Fruit fly (Drosophila melanogaster) whole organism, embryonic: Measurements from ENCODE around the gene mthl6.
A peak's percentile ranks its signal among the peaks of the same experiment; 100 is the strongest.

Experiments
- CG12299 ChIP-seq: fragments of 200-800 bp; sonication (Bioruptor generic); optimal IDR thresholded peaks from 2 replicates; lab custom pipeline; 2018; ENCODE audit warnings: missing biosample characterization, mild to moderate bottlenecking, missing genetic modification characterization
- CG17186 ChIP-seq: fragments of 200-800 bp; sonication (Bioruptor generic); optimal IDR thresholded peaks from 3 replicates; lab custom pipeline; 2017; ENCODE audit warnings: missing biosample characterization, missing genetic modification reagents, missing genetic modification characterization
- CG18011 ChIP-seq: fragments of 200-800 bp; sonication (Bioruptor generic); optimal IDR thresholded peaks from 2 replicates; lab custom pipeline; 2017; ENCODE audit warnings: missing biosample characterization, missing genetic modification characterization, mild to moderate bottlenecking, moderate library complexity, missing genotype
- CG30020 ChIP-seq: fragments of 200-800 bp; optimal IDR thresholded peaks from 2 replicates; lab custom pipeline; 2019; ENCODE audit warnings: missing biosample characterization, mild to moderate bottlenecking, missing genetic modification characterization, moderate library complexity
- CG30403 ChIP-seq: fragments of 200-800 bp; sonication (Bioruptor generic); optimal IDR thresholded peaks from 3 replicates; lab custom pipeline; 2016; ENCODE audit warnings: missing biosample characterization, missing genetic modification characterization
- CG6654 ChIP-seq: fragments of 200-800 bp; sonication (Bioruptor generic); optimal IDR thresholded peaks from 2 replicates; lab custom pipeline; 2017; ENCODE audit warnings: missing biosample characterization, mild to moderate bottlenecking, missing genetic modification characterization
- CG6683 ChIP-seq: fragments of 200-800 bp; sonication (Bioruptor generic); optimal IDR thresholded peaks from 2 replicates; lab custom pipeline; 2017; ENCODE audit warnings: missing biosample characterization, mild to moderate bottlenecking, missing genetic modification characterization, missing genetic modification reagents
- CG8359 ChIP-seq: fragments of 200-800 bp; sonication (Bioruptor generic); optimal IDR thresholded peaks from 2 replicates; lab custom pipeline; 2017; ENCODE audit warnings: missing biosample characterization, mild to moderate bottlenecking, missing genetic modification characterization, borderline replicate concordance
- CG9215 ChIP-seq: fragments of 200-800 bp; sonication (Bioruptor generic); IDR thresholded peaks from 2 replicates; pipeline ENCODE4 v1.3.6; 2022; ENCODE audit warnings: missing biosample characterization, missing genetic modification characterization
- CG9932 ChIP-seq: fragments of 200-800 bp; sonication (Bioruptor generic); IDR thresholded peaks from 2 replicates; pipeline ENCODE4 v1.3.6; 2022; ENCODE audit warnings: missing biosample characterization, missing genetic modification characterization
- D19B ChIP-seq: fragments of 200-800 bp; sonication (Bioruptor generic); optimal IDR thresholded peaks from 2 replicates; lab custom pipeline; 2017; ENCODE audit warnings: missing biosample characterization, mild to moderate bottlenecking, missing genetic modification characterization
- Dad ChIP-seq: fragments of 200-800 bp; sonication (Bioruptor generic); optimal IDR thresholded peaks from 3 replicates; lab custom pipeline; 2016; ENCODE audit warnings: missing biosample characterization, missing genetic modification characterization
- Lpt ChIP-seq: fragments of >200 bp; optimal IDR thresholded peaks from 2 replicates; lab custom pipeline; 2018; ENCODE audit warnings: missing biosample characterization, missing genetic modification characterization
- Mrtf ChIP-seq: fragments of 200-800 bp; sonication (Bioruptor generic); IDR thresholded peaks from 3 replicates; pipeline ENCODE4 v1.3.6; 2022; ENCODE audit warnings: missing biosample characterization, missing genetic modification characterization
- Rfx ChIP-seq: fragments of 200-800 bp; sonication (Bioruptor generic); IDR thresholded peaks from 2 replicates; pipeline ENCODE4 v1.3.6; 2022; ENCODE audit warnings: missing biosample characterization, missing genetic modification characterization
- Scr ChIP-seq: fragments of 200-800 bp; sonication (Bioruptor generic); IDR thresholded peaks from 2 replicates; pipeline ENCODE4 v1.3.6; 2022; ENCODE audit warnings: missing biosample characterization, missing genetic modification characterization; ENCODE audit not compliant: partially characterized antibody
- Sox100B ChIP-seq: fragments of 200-800 bp; sonication (Bioruptor generic); optimal IDR thresholded peaks from 3 replicates; lab custom pipeline; 2018; ENCODE audit warnings: missing biosample characterization, mild to moderate bottlenecking, missing genetic modification characterization
- Xbp1 ChIP-seq: fragments of 200-800 bp; sonication (Bioruptor generic); optimal IDR thresholded peaks from 3 replicates; lab custom pipeline; 2016; ENCODE audit warnings: missing biosample characterization, mild to moderate bottlenecking, missing genetic modification characterization
- bbx ChIP-seq: fragments of 200-800 bp; sonication (Bioruptor generic); IDR thresholded peaks from 2 replicates; pipeline ENCODE4 v1.3.6; 2022; ENCODE audit warnings: missing biosample characterization, missing genetic modification characterization; ENCODE audit not compliant: partially characterized antibody
- btn ChIP-seq: fragments of 200-800 bp; sonication (Bioruptor generic); optimal IDR thresholded peaks from 2 replicates; lab custom pipeline; 2016; ENCODE audit warnings: missing biosample characterization, missing genetic modification characterization
- chinmo ChIP-seq: fragments of 200-800 bp; sonication (Bioruptor generic); IDR thresholded peaks from 4 replicates; pipeline ENCODE4 v1.3.6; 2022; ENCODE audit warnings: missing biosample characterization, missing genetic modification characterization; ENCODE audit not compliant: partially characterized antibody
- chm ChIP-seq: fragments of 200-800 bp; sonication (Bioruptor generic); IDR thresholded peaks from 2 replicates; pipeline ENCODE4 v1.3.6; 2022; ENCODE audit warnings: missing biosample characterization, missing genetic modification characterization
- ci ChIP-seq: fragments of 200-800 bp; sonication (Bioruptor generic); IDR thresholded peaks from 3 replicates; pipeline ENCODE4 v1.3.6; 2022; ENCODE audit warnings: missing biosample characterization, missing genetic modification characterization
- crol ChIP-seq: fragments of 200-800 bp; sonication (Bioruptor generic); IDR thresholded peaks from 2 replicates; pipeline ENCODE4 v1.3.6; 2022; ENCODE audit warnings: missing biosample characterization, missing genetic modification characterization
- crp ChIP-seq, 2 experiments: fragments of 200-800 bp; sonication (Bioruptor generic); optimal IDR thresholded peaks; 2 replicates in 1 of 2; 3 replicates in 1 of 2; lab custom pipeline; 2017; ENCODE audit warnings: missing biosample characterization in 2 of 2, missing genetic modification characterization in 2 of 2, mild to moderate bottlenecking in 1 of 2, moderate library complexity in 1 of 2
- fru ChIP-seq: fragments of >200 bp; optimal IDR thresholded peaks from 2 replicates; lab custom pipeline; 2017
- kni ChIP-seq: fragments of 200-800 bp; sonication (Bioruptor generic); optimal IDR thresholded peaks from 3 replicates; lab custom pipeline; 2017; ENCODE audit warnings: mild to moderate bottlenecking, missing biosample characterization, missing genetic modification reagents, missing genetic modification characterization
- maf-S ChIP-seq: fragments of 200-800 bp; sonication (Bioruptor generic); optimal IDR thresholded peaks from 2 replicates; lab custom pipeline; 2016; ENCODE audit warnings: missing biosample characterization, missing genetic modification characterization
- pita ChIP-seq: fragments of 200-800 bp; sonication (Bioruptor generic); optimal IDR thresholded peaks from 2 replicates; lab custom pipeline; 2017; ENCODE audit warnings: missing biosample characterization, mild to moderate bottlenecking, missing genetic modification characterization
- sd ChIP-seq: fragments of 200-800 bp; sonication (Bioruptor generic); optimal IDR thresholded peaks from 3 replicates; lab custom pipeline; 2018; ENCODE audit warnings: missing biosample characterization, mild to moderate bottlenecking, missing genetic modification characterization, moderate library complexity
- tin ChIP-seq: fragments of 200-800 bp; sonication (Bioruptor generic); optimal IDR thresholded peaks from 3 replicates; lab custom pipeline; 2016; ENCODE audit warnings: missing biosample characterization, missing genetic modification characterization
- wor ChIP-seq: fragments of 200-800 bp; sonication (Bioruptor generic); IDR thresholded peaks from 2 replicates; pipeline ENCODE4 v1.3.6; 2022; ENCODE audit warnings: missing biosample characterization, missing genetic modification characterization
- zf30C ChIP-seq: fragments of 200-800 bp; sonication (Bioruptor generic); optimal IDR thresholded peaks from 3 replicates; lab custom pipeline; 2018; ENCODE audit warnings: missing biosample characterization, mild to moderate bottlenecking, missing genetic modification characterization
- zfh2 ChIP-seq: fragments of 200-800 bp; sonication (Bioruptor generic); optimal IDR thresholded peaks from 2 replicates; lab custom pipeline; 2016; ENCODE audit warnings: missing biosample characterization, missing genetic modification characterization

The mthl6 gene

dm6 chr3L:7530461-7531338 lies 44.9 kb downstream of the mthl6 start (continued):
- no peak for TF ChIP-seq CG6654 (GFP tag; lab: Kevin White, UChicago)
- TF ChIP-seq Lpt = no peak
- TF ChIP-seq CG18011 (GFP tag; lab: Kevin White, UChicago) = no peak
- peak; percentile 30; the same call in 1 of the 2 replicates for TF ChIP-seq Rfx (GFP tag; lab: Robert Waterston, UW)
- TF ChIP-seq tin = no peak
- TF ChIP-seq bbx = no peak
- TF ChIP-seq ci (GFP tag; lab: Robert Waterston, UW) = 0 out of 3 replicates have a peak, but pooled peaks have one; percentile 0
- no peak for TF ChIP-seq CG17186 (GFP tag; lab: Kevin White, UChicago)
- no peak for TF ChIP-seq CG9932 (GFP tag; lab: Robert Waterston, UW)
- no peak for TF ChIP-seq CG9215
- TF ChIP-seq crp (GFP tag; optimal IDR thresholded peaks at IDR 0.05; lab: Kevin White, UChicago) = no peak
- no peak for TF ChIP-seq chm
- no peak for TF ChIP-seq Mrtf
- peak; percentile 97 for TF ChIP-seq sd (tag; lab: Kevin White, UChicago)
- no peak for TF ChIP-seq CG30403
- TF ChIP-seq btn = no peak
- peak; percentile 84; the same call in 2 of the 4 replicates for TF ChIP-seq chinmo (GFP tag; lab: Robert Waterston, UW)
- peak; percentile 36 for TF ChIP-seq kni (GFP tag; lab: Kevin White, UChicago)
- TF ChIP-seq CG6683 = no peak
- TF ChIP-seq Sox100B (GFP tag; lab: Kevin White, UChicago) = no peak
- TF ChIP-seq D19B (GFP tag; lab: Kevin White, UChicago) = no peak
- TF ChIP-seq Xbp1 (GFP tag; lab: Kevin White, UChicago) = no peak
- no peak for TF ChIP-seq wor (GFP tag; lab: Robert Waterston, UW)
- 0 out of 2 replicates have a peak, but pooled peaks have one; percentile 15 for TF ChIP-seq crol (GFP tag; lab: Robert Waterston, UW)
- TF ChIP-seq CG30020 (tag; lab: Kevin White, UChicago) = no peak
- no peak for TF ChIP-seq zfh2 (GFP tag; lab: Kevin White, UChicago)
- no peak for TF ChIP-seq CG12299
- no peak for TF ChIP-seq zf30C (GFP tag; lab: Kevin White, UChicago)
- no peak for TF ChIP-seq maf-S (GFP tag; lab: Kevin White, UChicago)
- no peak for TF ChIP-seq fru
- TF ChIP-seq Dad (GFP tag; lab: Kevin White, UChicago) = no peak
- TF ChIP-seq Scr (GFP tag; lab: Robert Waterston, UW) = no peak
- TF ChIP-seq pita (GFP tag; lab: Kevin White, UChicago) = no peak
- TF ChIP-seq CG8359 (GFP tag; lab: Kevin White, UChicago) = no peak
